Fruit fly (Drosophila melanogaster): ENCODE results near the gene kkv.

Gene kkv

dm6 chr3R:5389435-5389834 is 3.2 kb downstream of the kkv start (continued):
- TF ChIP-seq lz (GFP tag; optimal IDR thresholded peaks at IDR 0.05) (no peak), Eip78C (GFP tag) (peak; percentile 74), Hr39 (GFP tag; optimal IDR thresholded peaks at IDR 0.05) (no peak)

- peak; percentile 32 for TF ChIP-seq CG1621 (tag; optimal IDR thresholded peaks at IDR 0.05)
- TF ChIP-seq CG6163 (GFP tag; IDR thresholded peaks at IDR 0.05): no peak
- TF ChIP-seq ss (GFP tag; optimal IDR thresholded peaks at IDR 0.05): peak; percentile 35 to 37
- TF ChIP-seq CG34406 (GFP tag; optimal IDR thresholded peaks at IDR 0.05): no peak
- TF ChIP-seq Ets96B (tag; optimal IDR thresholded peaks at IDR 0.05): no peak
These were observed 3.6 kb downstream of the kkv start for dm6 chr3R:5389034-5389433.

DNA sequence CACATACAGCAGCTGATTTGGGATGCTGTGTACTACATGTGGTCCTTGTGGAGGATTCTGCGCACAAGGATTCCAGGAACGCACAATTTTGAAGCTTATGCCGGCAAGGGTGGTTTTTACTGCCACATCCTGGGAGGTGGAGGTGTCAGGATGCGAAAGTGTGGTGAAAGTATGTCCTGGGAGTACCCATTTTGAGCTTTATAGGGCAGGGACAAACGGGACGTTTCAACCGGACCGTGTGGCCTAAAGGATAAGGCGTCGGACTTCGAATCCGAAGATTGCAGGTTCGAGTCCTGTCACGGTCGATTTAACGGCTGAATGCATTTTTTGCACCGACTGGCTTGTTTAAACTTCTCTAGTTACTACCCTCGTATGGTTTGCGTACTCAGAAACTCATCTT is 4.7 kb downstream of the kkv start:
- TF ChIP-seq CG11762 (GFP tag; optimal IDR thresholded peaks at IDR 0.05; ENCODE audit: insufficient read depth) (no peak), Sox102F (GFP tag; optimal IDR thresholded peaks at IDR 0.05) (no peak), CG32006 (GFP tag; optimal IDR thresholded peaks at IDR 0.05) (no peak), CG1621 (tag; optimal IDR thresholded peaks at IDR 0.05) (no peak), CG8119 (GFP tag; IDR thresholded peaks at IDR 0.05) (no peak)

dm6 chr3R:5387564-5387963 is 5.1 kb downstream of the kkv start, which contains the start of gene CG14668:
CG14668 (minus strand) TSS chr3R:5387664.
- TF ChIP-seq CG9139 (GFP tag; optimal IDR thresholded peaks at IDR 0.05): no peak
- no peak for TF ChIP-seq Gug (GFP tag; IDR thresholded peaks at IDR 0.05)
- no peak for TF ChIP-seq fd85E (GFP tag; optimal IDR thresholded peaks at IDR 0.05)
- TF ChIP-seq CG34406 (GFP tag; optimal IDR thresholded peaks at IDR 0.05): no peak
- no peak for TF ChIP-seq Hr39 (GFP tag; optimal IDR thresholded peaks at IDR 0.05)
- no peak for TF ChIP-seq CG8319 (GFP tag; optimal IDR thresholded peaks at IDR 0.05)
- TF ChIP-seq CG3919 (GFP tag; optimal IDR thresholded peaks at IDR 0.05): no peak
- no peak for TF ChIP-seq CG8632 (GFP tag; optimal IDR thresholded peaks at IDR 0.05)
- no peak for TF ChIP-seq CG11294 (GFP tag; IDR thresholded peaks at IDR 0.05)
- no peak for TF ChIP-seq CG6808 (GFP tag; optimal IDR thresholded peaks at IDR 0.05)
- no peak for TF ChIP-seq CG15336 (GFP tag; IDR thresholded peaks at IDR 0.05)
- TF ChIP-seq Met (GFP tag; optimal IDR thresholded peaks at IDR 0.05): no peak
- TF ChIP-seq CG10669 (GFP tag; optimal IDR thresholded peaks at IDR 0.05): no peak
- TF ChIP-seq CG6854 (GFP tag; optimal IDR thresholded peaks at IDR 0.05): no peak
- no peak for TF ChIP-seq pdm3 (GFP tag; optimal IDR thresholded peaks at IDR 0.05)
- no peak for TF ChIP-seq dsx (GFP tag; optimal IDR thresholded peaks at IDR 0.05; ENCODE audit: poor library complexity, severe bottlenecking)
- no peak for TF ChIP-seq CG16779 (tag; optimal IDR thresholded peaks at IDR 0.05)

- no peak for TF ChIP-seq acj6 (GFP tag; optimal IDR thresholded peaks at IDR 0.05)
- peak; percentile 25 for TF ChIP-seq pdm3 (GFP tag; optimal IDR thresholded peaks at IDR 0.05)
- TF ChIP-seq salr (GFP tag; optimal IDR thresholded peaks at IDR 0.05): no peak
- peak; percentile 16 to 37 for TF ChIP-seq ss (GFP tag; optimal IDR thresholded peaks at IDR 0.05)
- no peak for TF ChIP-seq CG11294 (GFP tag; IDR thresholded peaks at IDR 0.05)
- no peak for TF ChIP-seq CG10631 (GFP tag; optimal IDR thresholded peaks at IDR 0.05)
- TF ChIP-seq Eip75B (GFP tag; optimal IDR thresholded peaks at IDR 0.05): peak; percentile 39
- TF ChIP-seq CG6276 (GFP tag; optimal IDR thresholded peaks at IDR 0.05): no peak
- TF ChIP-seq CG6808 (GFP tag; optimal IDR thresholded peaks at IDR 0.05): peak; percentile 43
- TF ChIP-seq spab (GFP tag; optimal IDR thresholded peaks at IDR 0.05): no peak
- peak; percentile 78 for TF ChIP-seq Eip78C (GFP tag)
These were observed 6.9 kb downstream of the kkv start for dm6 chr3R:5385761-5386160.

dm6 chr3R:5376612-5377011 is 16.1 kb downstream of the kkv start, which contains the start of gene 7B2:
7B2 (plus strand) TSS chr3R:5376780.
- TF ChIP-seq eg (GFP tag; IDR thresholded peaks at IDR 0.05) (no peak), Hr39 (GFP tag; optimal IDR thresholded peaks at IDR 0.05) (no peak), Sox102F (GFP tag; optimal IDR thresholded peaks at IDR 0.05) (no peak), CG4318 (GFP tag; optimal IDR thresholded peaks at IDR 0.05) (no peak), spab (GFP tag; optimal IDR thresholded peaks at IDR 0.05) (no peak), fd85E (GFP tag; optimal IDR thresholded peaks at IDR 0.05) (no peak), CG31627 (GFP tag; optimal IDR thresholded peaks at IDR 0.05) (no peak), cyc (GFP tag; optimal IDR thresholded peaks at IDR 0.05) (no peak), Met (GFP tag; optimal IDR thresholded peaks at IDR 0.05) (no peak), CG32006 (GFP tag; optimal IDR thresholded peaks at IDR 0.05) (no peak)

Data from whole organism, prepupa.